Fruit fly (Drosophila melanogaster) whole organism, embryonic: ENCODE measurements around the gene CG42399.

ENCODE experiments used
- Awh ChIP-seq: fragments of 200-800 bp; sonication (Bioruptor generic); IDR thresholded peaks from 2 replicates; pipeline ENCODE4, ENCODE4 v1.3.6; 2022; ENCODE audit warnings: missing biosample characterization, missing genetic modification characterization
- Bteb2 ChIP-seq: fragments of 200-800 bp; sonication (Bioruptor generic); optimal IDR thresholded peaks from 2 replicates; lab custom pipeline; 2016; ENCODE audit warnings: missing biosample characterization, missing genetic modification characterization
- CG10274 ChIP-seq: fragments of 200-800 bp; sonication (Bioruptor generic); optimal IDR thresholded peaks from 3 replicates; lab custom pipeline; 2017; ENCODE audit warnings: missing biosample characterization, mild to moderate bottlenecking, missing genetic modification characterization
- CG10321 ChIP-seq: fragments of 200-800 bp; sonication (Bioruptor generic); IDR thresholded peaks from 2 replicates; pipeline ENCODE4 v1.3.6; 2022; ENCODE audit warnings: missing biosample characterization, missing genetic modification characterization
- CG10366 ChIP-seq: fragments of 200-800 bp; sonication (Bioruptor generic); IDR thresholded peaks from 2 replicates; pipeline ENCODE4 v1.3.6; 2022; ENCODE audit warnings: missing biosample characterization, missing genetic modification characterization
- CG10543 ChIP-seq: fragments of 200-800 bp; sonication (Bioruptor generic); optimal IDR thresholded peaks from 3 replicates; lab custom pipeline; 2017; ENCODE audit warnings: missing biosample characterization, mild to moderate bottlenecking, missing genetic modification characterization, moderate library complexity
- CG13894 ChIP-seq: fragments of 200-800 bp; sonication (Bioruptor generic); optimal IDR thresholded peaks from 3 replicates; lab custom pipeline; 2018; ENCODE audit warnings: missing biosample characterization, mild to moderate bottlenecking, missing genetic modification characterization, moderate library complexity
- CG14860 ChIP-seq: fragments of 200-800 bp; sonication (Bioruptor generic); IDR thresholded peaks from 3 replicates; pipeline ENCODE4 v1.3.6; 2022; ENCODE audit warnings: missing biosample characterization, missing genetic modification characterization; ENCODE audit not compliant: partially characterized antibody
- CG14965 ChIP-seq: fragments of 200-800 bp; sonication (Bioruptor generic); optimal IDR thresholded peaks from 2 replicates; lab custom pipeline; 2016; ENCODE audit warnings: missing biosample characterization, missing genetic modification characterization, borderline replicate concordance
- CG15073 ChIP-seq: fragments of 200-800 bp; sonication (Bioruptor generic); optimal IDR thresholded peaks from 2 replicates; lab custom pipeline; 2016; ENCODE audit warnings: missing biosample characterization, missing genetic modification characterization
- CG16815 ChIP-seq: fragments of 200-800 bp; sonication (Bioruptor generic); optimal IDR thresholded peaks from 3 replicates; lab custom pipeline; 2017; ENCODE audit warnings: missing biosample characterization, mild to moderate bottlenecking, missing genetic modification characterization
- CG17328 ChIP-seq: fragments of 200-800 bp; sonication (Bioruptor generic); IDR thresholded peaks from 2 replicates; pipeline ENCODE4 v1.3.6; 2022; ENCODE audit warnings: missing biosample characterization, missing genetic modification characterization
- CG2678 ChIP-seq: fragments of 200-800 bp; sonication (Bioruptor generic); optimal IDR thresholded peaks from 3 replicates; lab custom pipeline; 2019; ENCODE audit warnings: missing biosample characterization, mild to moderate bottlenecking, missing genetic modification characterization, moderate library complexity
- CG31224 ChIP-seq: fragments of 200-800 bp; sonication (Bioruptor generic); IDR thresholded peaks from 2 replicates; pipeline ENCODE4 v1.3.6; 2022; ENCODE audit warnings: missing biosample characterization, missing genetic modification characterization
- CG3281 ChIP-seq: fragments of 200-800 bp; sonication (Bioruptor generic); optimal IDR thresholded peaks from 3 replicates; lab custom pipeline; 2017; ENCODE audit warnings: missing biosample characterization, mild to moderate bottlenecking, missing genetic modification characterization
- CG33557 ChIP-seq: fragments of 200-800 bp; sonication (Bioruptor generic); optimal IDR thresholded peaks from 2 replicates; lab custom pipeline; 2019; ENCODE audit warnings: missing biosample characterization, mild to moderate bottlenecking, missing genetic modification characterization, moderate library complexity
- CG3407 ChIP-seq: fragments of 200-800 bp; sonication (Bioruptor generic); optimal IDR thresholded peaks from 2 replicates; lab custom pipeline; 2018; ENCODE audit warnings: missing biosample characterization, mild to moderate bottlenecking, missing genetic modification characterization
- CG3838 ChIP-seq: fragments of 200-800 bp; sonication (Bioruptor generic); optimal IDR thresholded peaks from 3 replicates; lab custom pipeline; 2016; ENCODE audit warnings: missing biosample characterization, missing genetic modification characterization
- CG4730 ChIP-seq: fragments of 200-800 bp; sonication (Bioruptor generic); IDR thresholded peaks from 2 replicates; pipeline ENCODE4 v1.3.6; 2022; ENCODE audit warnings: missing biosample characterization, missing genetic modification characterization
- CG6175 ChIP-seq: fragments of 200-800 bp; sonication (Bioruptor generic); IDR thresholded peaks from 3 replicates; pipeline ENCODE4 v1.3.6; 2022; ENCODE audit warnings: missing biosample characterization, missing genetic modification characterization
- CG7839 ChIP-seq: fragments of 200-800 bp; sonication (Bioruptor generic); optimal IDR thresholded peaks from 3 replicates; lab custom pipeline; 2018; ENCODE audit warnings: missing biosample characterization, mild to moderate bottlenecking, missing genetic modification characterization, moderate library complexity
- CG7928 ChIP-seq: fragments of 200-800 bp; sonication (Bioruptor generic); optimal IDR thresholded peaks from 2 replicates; lab custom pipeline; 2017; ENCODE audit warnings: missing biosample characterization, mild to moderate bottlenecking, missing genetic modification characterization
- CG9797 ChIP-seq: fragments of 200-800 bp; sonication (Bioruptor generic); optimal IDR thresholded peaks from 3 replicates; lab custom pipeline; 2018; ENCODE audit warnings: missing biosample characterization, mild to moderate bottlenecking, missing genetic modification characterization
- Dfd ChIP-seq, 2 experiments: fragments of >200 bp; optimal IDR thresholded peaks; 2 replicates each; lab custom pipeline; 2017; ENCODE audit warnings: missing biosample characterization in 2 of 2, missing genetic modification characterization in 2 of 2
- Dll ChIP-seq: fragments of 200-800 bp; sonication (Bioruptor generic); IDR thresholded peaks from 4 replicates; pipeline ENCODE4 v1.3.6; 2022; ENCODE audit warnings: missing biosample characterization, missing genetic modification characterization; ENCODE audit not compliant: partially characterized antibody
- Dref ChIP-seq: fragments of 200-800 bp; sonication (Bioruptor generic); IDR thresholded peaks from 2 replicates; pipeline ENCODE4 v1.3.6; 2022; ENCODE audit warnings: missing biosample characterization, missing genetic modification characterization
- HLH3B ChIP-seq: fragments of 200-800 bp; sonication (Bioruptor generic); IDR thresholded peaks from 2 replicates; pipeline ENCODE4 v1.3.6; 2022; ENCODE audit warnings: missing biosample characterization, missing genetic modification characterization
- HLH4C ChIP-seq: fragments of 200-800 bp; sonication (Bioruptor generic); IDR thresholded peaks from 3 replicates; pipeline ENCODE4 v1.3.6; 2022; ENCODE audit warnings: missing biosample characterization, missing genetic modification characterization; ENCODE audit not compliant: partially characterized antibody
- Hr3 ChIP-seq: fragments of 200-800 bp; sonication (Bioruptor generic); optimal IDR thresholded peaks from 3 replicates; lab custom pipeline; 2016; ENCODE audit warnings: missing biosample characterization, missing genetic modification characterization
- Hr78 ChIP-seq, 2 experiments: fragments of 200-800 bp in 1 of 2; fragments of >200 bp in 1 of 2; sonication (Bioruptor generic) in 1 of 2; optimal IDR thresholded peaks; 2 replicates each; lab custom pipeline; 2017 to 2019; ENCODE audit warnings: missing biosample characterization in 2 of 2, missing genetic modification characterization in 2 of 2, mild to moderate bottlenecking in 1 of 2, moderate library complexity in 1 of 2
- Meics ChIP-seq: fragments of 200-800 bp; sonication (Bioruptor generic); optimal IDR thresholded peaks from 2 replicates; lab custom pipeline; 2017; ENCODE audit warnings: missing biosample characterization, mild to moderate bottlenecking, missing genetic modification characterization
- NC2α ChIP-seq: fragments of 200-800 bp; sonication (Bioruptor generic); optimal IDR thresholded peaks from 2 replicates; lab custom pipeline; 2016; ENCODE audit warnings: missing biosample characterization, missing genetic modification characterization
- Nf-YC ChIP-seq: fragments of 200-800 bp; optimal IDR thresholded peaks from 3 replicates; lab custom pipeline; 2019; ENCODE audit warnings: missing biosample characterization, mild to moderate bottlenecking, missing genetic modification characterization, moderate library complexity
- Oaz ChIP-seq: fragments of 200-800 bp; sonication (Bioruptor generic); IDR thresholded peaks from 2 replicates; pipeline ENCODE4 v1.3.6; 2022; ENCODE audit warnings: missing biosample characterization, missing genetic modification characterization
- al ChIP-seq: fragments of 200-800 bp; sonication (Bioruptor generic); IDR thresholded peaks from 2 replicates; pipeline ENCODE4 v1.3.6; 2022; ENCODE audit warnings: missing biosample characterization, missing genetic modification characterization
- amos ChIP-seq: fragments of 200-800 bp; sonication (Bioruptor generic); IDR thresholded peaks from 2 replicates; pipeline ENCODE4 v1.3.6; 2022; ENCODE audit warnings: missing biosample characterization, missing genetic modification characterization; ENCODE audit not compliant: partially characterized antibody
- chinmo ChIP-seq: fragments of 200-800 bp; sonication (Bioruptor generic); IDR thresholded peaks from 4 replicates; pipeline ENCODE4 v1.3.6; 2022; ENCODE audit warnings: missing biosample characterization, missing genetic modification characterization; ENCODE audit not compliant: partially characterized antibody
- danr ChIP-seq: fragments of 200-800 bp; sonication (Bioruptor generic); IDR thresholded peaks from 2 replicates; pipeline ENCODE4 v1.3.6; 2022; ENCODE audit warnings: missing biosample characterization, missing genetic modification characterization
- en ChIP-seq: fragments of 200-800 bp; sonication (Bioruptor generic); optimal IDR thresholded peaks from 2 replicates; lab custom pipeline; 2016; ENCODE audit warnings: missing biosample characterization, missing genetic modification characterization
- esg ChIP-seq: fragments of 200-800 bp; sonication (Bioruptor generic); conservative IDR thresholded peaks from 2 replicates; pipeline ENCODE4 v1.3.6; 2022; ENCODE audit warnings: missing biosample characterization, missing genetic modification characterization
- eve ChIP-seq, 2 experiments: fragments of >200 bp; optimal IDR thresholded peaks; 2 replicates each; lab custom pipeline; 2017; ENCODE audit warnings: missing biosample characterization in 2 of 2, missing genetic modification characterization in 2 of 2
- fd96Cb ChIP-seq: fragments of 200-800 bp; sonication (Bioruptor generic); optimal IDR thresholded peaks from 2 replicates; lab custom pipeline; 2018; ENCODE audit warnings: missing biosample characterization, mild to moderate bottlenecking, missing genetic modification characterization, moderate library complexity
- grau ChIP-seq: fragments of 200-800 bp; optimal IDR thresholded peaks from 3 replicates; lab custom pipeline; 2019; ENCODE audit warnings: missing biosample characterization, mild to moderate bottlenecking, missing genetic modification characterization, moderate library complexity
- ham ChIP-seq: fragments of 200-800 bp; sonication (Bioruptor generic); IDR thresholded peaks from 2 replicates; pipeline ENCODE4 v1.3.6; 2022; ENCODE audit warnings: missing biosample characterization, missing genetic modification characterization
- hb ChIP-seq: fragments of 200-800 bp; sonication (Bioruptor generic); IDR thresholded peaks from 3 replicates; pipeline ENCODE4 v1.3.6; 2022; ENCODE audit warnings: missing biosample characterization, missing genetic modification characterization; ENCODE audit not compliant: partially characterized antibody
- prd ChIP-seq, 3 experiments: fragments of >200 bp in 2 of 3; fragments of 200-800 bp in 1 of 3; sonication (Bioruptor generic) in 1 of 3; optimal IDR thresholded peaks in 2 of 3; IDR thresholded peaks in 1 of 3; 2 replicates in 2 of 3; 3 replicates in 1 of 3; pipeline versions ENCODE4 v1.3.6 to Lab custom; 2017 to 2022; ENCODE audit warnings: missing biosample characterization in 1 of 3, missing genetic modification characterization in 1 of 3
- sna ChIP-seq: fragments of 200-800 bp; sonication (Bioruptor generic); IDR thresholded peaks from 2 replicates; pipeline ENCODE4 v1.3.6; 2022; ENCODE audit warnings: missing biosample characterization, missing genetic modification characterization; ENCODE audit not compliant: partially characterized antibody
- sug ChIP-seq: fragments of 200-800 bp; optimal IDR thresholded peaks from 2 replicates; lab custom pipeline; 2019; ENCODE audit warnings: missing biosample characterization, mild to moderate bottlenecking, missing genetic modification characterization, moderate library complexity
- usp ChIP-seq: fragments of >200 bp; optimal IDR thresholded peaks from 2 replicates; lab custom pipeline; 2017; ENCODE audit warnings: missing biosample characterization, missing genetic modification characterization
- vvl ChIP-seq: fragments of 200-800 bp; sonication (Bioruptor generic); IDR thresholded peaks from 2 replicates; pipeline ENCODE4 v1.3.6; 2022; ENCODE audit warnings: missing biosample characterization, missing genetic modification characterization

The CG42399 gene

dm6 chr2L:143088-143487 is 10.0 kb downstream of the CG42399 start, which contains the start of the genes CG31974 and CG11454 (continued):
- TF ChIP-seq CG4730 (GFP tag; lab: Robert Waterston, UW) (no peak), CG6175 (no peak), CG31224 (GFP tag; lab: Robert Waterston, UW) (no peak), al (no peak), HLH3B (no peak), CG7839 (no peak), CG17328 (GFP tag; lab: Robert Waterston, UW) (no peak), CG10321 (GFP tag; lab: Robert Waterston, UW) (no peak), CG9797 (GFP tag; lab: Kevin White, UChicago) (no peak), amos (GFP tag; lab: Robert Waterston, UW) (peak; percentile 94), hb (GFP tag; lab: Robert Waterston, UW) (0 out of 3 replicates have a peak, but pooled peaks have one; percentile 64), CG3407 (no peak), CG15073 (GFP tag; lab: Kevin White, UChicago) (no peak), HLH4C (GFP tag; lab: Robert Waterston, UW) (peak; percentile 60; the same call in 1 of the 3 replicates), CG2678 (no peak), chinmo (GFP tag; lab: Robert Waterston, UW) (peak; percentile 92; the same call in 3 of the 4 replicates), eve (GFP tag; optimal IDR thresholded peaks at IDR 0.05; lab: Kevin White, UChicago) (no peak), Meics (no peak), CG10274 (GFP tag; lab: Kevin White, UChicago) (no peak), Dfd (GFP tag; optimal IDR thresholded peaks at IDR 0.05; lab: Kevin White, UChicago) (no peak), CG3281 (no peak), CG10543 (no peak), Dll (GFP tag; lab: Robert Waterston, UW) (peak; percentile 88), esg (GFP tag; lab: Robert Waterston, UW) (no peak), prd (optimal IDR thresholded peaks at IDR 0.05; lab: Kevin White, UChicago) (no peak), prd (GFP tag; IDR thresholded peaks at IDR 0.05; lab: Robert Waterston, UW) (no peak), CG10366 (GFP tag; lab: Robert Waterston, UW) (no peak), Dref (GFP tag; lab: Robert Waterston, UW) (peak; percentile 44), grau (peak; percentile 21), fd96Cb (tag; lab: Kevin White, UChicago) (no peak), danr (GFP tag; lab: Robert Waterston, UW) (no peak), NC2α (GFP tag; lab: Kevin White, UChicago) (no peak), CG16815 (no peak), Bteb2 (GFP tag; lab: Kevin White, UChicago) (no peak), CG7928 (GFP tag; lab: Kevin White, UChicago) (no peak), CG13894 (tag; lab: Kevin White, UChicago) (peak; percentile 15), Hr3 (GFP tag; lab: Kevin White, UChicago) (no peak), sug (tag; lab: Kevin White, UChicago) (no peak), Nf-YC (tag; lab: Kevin White, UChicago) (peak; percentile 9), vvl (GFP tag; lab: Robert Waterston, UW) (peak; percentile 15; the same call in 1 of the 2 replicates), CG3838 (GFP tag; lab: Kevin White, UChicago) (no peak), ham (GFP tag; lab: Robert Waterston, UW) (no peak), en (no peak), CG33557 (GFP tag; lab: Kevin White, UChicago) (no peak), CG14860 (GFP tag; lab: Robert Waterston, UW) (peak; percentile 34; the same call in 1 of the 3 replicates), CG14965 (GFP tag; lab: Kevin White, UChicago) (no peak), Hr78 (GFP tag; optimal IDR thresholded peaks at IDR 0.05; lab: Kevin White, UChicago) (no peak), sna (GFP tag; lab: Robert Waterston, UW) (peak; percentile 87), Awh (GFP tag; lab: Robert Waterston, UW) (no peak), Oaz (GFP tag; lab: Robert Waterston, UW) (no peak), usp (no peak)
